Worm (Caenorhabditis elegans) whole organism, early embryonic: ENCODE measurements around the gene T23F2.2.
A peak's percentile ranks its signal among the peaks of the same experiment; 100 is the strongest.

Experiments used
- B0310.2 ChIP-seq: sonication (generic microtip); optimal IDR thresholded peaks from 2 replicates; lab custom pipeline; 2016; ENCODE audit warnings: mild to moderate bottlenecking, missing genetic modification characterization, missing compliant biosample characterization
- F13C5.2 ChIP-seq: sonication (generic microtip); optimal IDR thresholded peaks from 2 replicates; lab custom pipeline; 2017; ENCODE audit warnings: mild to moderate bottlenecking, missing genetic modification characterization, inconsistent platforms, missing compliant biosample characterization
- aly-1 ChIP-seq: sonication (generic microtip); optimal IDR thresholded peaks from 2 replicates; lab custom pipeline; 2016; ENCODE audit warnings: missing genetic modification characterization, missing compliant biosample characterization
- ama-1 ChIP-seq: fragments of 150-350 bp; optimal IDR thresholded peaks from 2 replicates; lab custom pipeline; 2014
- ceh-13 ChIP-seq: fragments of 200-800 bp; sonication (Bioruptor generic); optimal IDR thresholded peaks from 2 replicates; lab custom pipeline; 2018; ENCODE audit warnings: mild to moderate bottlenecking, missing genetic modification characterization, missing compliant biosample characterization
- ceh-36 ChIP-seq: sonication (generic microtip); optimal IDR thresholded peaks from 2 replicates; lab custom pipeline; 2016; ENCODE audit warnings: missing genetic modification characterization, inconsistent platforms, missing compliant biosample characterization
- ets-7 ChIP-seq: sonication (generic microtip); optimal IDR thresholded peaks from 2 replicates; lab custom pipeline; 2016; ENCODE audit warnings: missing genotype, missing genetic modification characterization, missing compliant biosample characterization
- flt-1 ChIP-seq: fragments of 200-800 bp; sonication (Bioruptor generic); IDR thresholded peaks from 2 replicates; pipeline ENCODE4 v1.3.6; 2022; ENCODE audit warnings: missing genetic modification characterization, missing compliant biosample characterization
- hmbx-1 ChIP-seq: sonication (generic microtip); optimal IDR thresholded peaks from 2 replicates; lab custom pipeline; 2016; ENCODE audit warnings: mild to moderate bottlenecking, missing genetic modification characterization, missing compliant biosample characterization
- hmg-4 ChIP-seq: fragments of 200-800 bp; sonication (Bioruptor generic); optimal IDR thresholded peaks from 2 replicates; lab custom pipeline; 2018; ENCODE audit warnings: mild to moderate bottlenecking, missing genetic modification characterization, missing compliant biosample characterization
- hnd-1 ChIP-seq: sonication (generic microtip); optimal IDR thresholded peaks from 2 replicates; lab custom pipeline; 2016; ENCODE audit warnings: missing genetic modification characterization, missing compliant biosample characterization
- pes-1 ChIP-seq: fragments of 200-800 bp; sonication (Bioruptor generic); IDR thresholded peaks from 2 replicates; pipeline ENCODE4 v1.3.6; 2022; ENCODE audit warnings: missing genetic modification reagents, missing genetic modification characterization, missing compliant biosample characterization
- scrt-1 ChIP-seq: fragments of 200-800 bp; sonication (Bioruptor generic); IDR thresholded peaks from 2 replicates; pipeline ENCODE4 v1.3.6; 2022; ENCODE audit warnings: missing genetic modification characterization, missing compliant biosample characterization
- sea-1 ChIP-seq: fragments of 200-800 bp; sonication (Bioruptor generic); conservative IDR thresholded peaks from 2 replicates; pipeline ENCODE4 v1.3.6; 2022; ENCODE audit warnings: missing genetic modification characterization, missing compliant biosample characterization
- tbx-11 ChIP-seq: fragments of 200-800 bp; sonication (Bioruptor generic); IDR thresholded peaks from 2 replicates; pipeline ENCODE4 v1.3.6; 2022; ENCODE audit warnings: missing genetic modification characterization, missing compliant biosample characterization
- tbx-37 ChIP-seq: fragments of 200-800 bp; sonication (Bioruptor generic); conservative IDR thresholded peaks from 2 replicates; pipeline ENCODE4 v1.3.6; 2022; ENCODE audit warnings: missing genetic modification reagents, missing genetic modification characterization, missing compliant biosample characterization
- tra-4 ChIP-seq: sonication (generic microtip); optimal IDR thresholded peaks from 2 replicates; lab custom pipeline; 2017; ENCODE audit warnings: missing genetic modification characterization, missing compliant biosample characterization

The T23F2.2 gene

DNA sequence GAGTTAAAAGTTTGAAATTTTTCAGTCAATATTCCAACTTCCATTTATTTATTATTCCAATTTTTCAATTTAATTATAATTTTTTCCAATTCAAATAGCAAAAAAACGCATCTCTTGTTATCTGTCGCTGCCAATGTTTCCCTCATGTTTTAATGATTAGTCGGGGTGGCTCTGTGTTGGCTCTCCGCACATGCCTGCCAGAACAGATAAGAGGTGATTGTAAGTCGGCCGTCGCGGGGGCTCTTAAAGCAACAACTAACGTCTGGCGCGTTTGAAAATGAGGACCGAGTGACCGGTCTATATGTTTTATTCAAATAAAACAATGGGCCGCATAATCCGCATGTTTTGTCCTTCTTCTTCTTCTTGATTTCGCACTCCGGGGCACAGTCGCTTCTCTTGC, 28.7 kb downstream of the T23F2.2 start:
- no peak for TF ChIP-seq tbx-37 (GFP tag; lab: Robert Waterston, UW)
- no peak for TF ChIP-seq aly-1 (tag; lab: Kevin White, UChicago)
- no peak for TF ChIP-seq hnd-1 (tag; lab: Kevin White, UChicago)
- no peak for TF ChIP-seq F13C5.2 (tag; lab: Kevin White, UChicago)
- TF ChIP-seq sea-1 (GFP tag; lab: Robert Waterston, UW): no peak
- TF ChIP-seq ama-1 (lab: Kevin White, UChicago): no peak
- TF ChIP-seq ceh-36 (tag; lab: Kevin White, UChicago): no peak

DNA sequence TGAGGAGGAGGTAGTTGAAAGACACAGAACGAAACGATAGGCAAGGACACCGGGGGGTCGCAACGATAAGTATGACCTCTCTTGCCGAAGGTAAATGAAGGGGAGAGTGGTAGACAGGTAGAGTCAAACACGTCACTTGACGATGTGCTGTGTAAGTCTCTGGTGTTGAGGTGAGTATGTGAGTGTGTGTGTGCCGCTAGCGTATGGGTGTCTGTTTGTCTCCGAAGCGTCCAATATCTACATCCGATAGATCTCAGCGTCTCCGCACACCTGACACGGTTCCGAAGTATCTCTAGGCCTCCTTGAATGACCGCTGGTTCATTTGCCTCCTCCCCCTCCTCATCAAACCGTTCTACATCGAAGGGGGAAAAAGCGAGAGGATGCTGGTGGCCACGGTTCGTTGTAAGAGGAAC, 29.9 kb downstream of the T23F2.2 start:
- no peak for TF ChIP-seq ama-1 (lab: Kevin White, UChicago)
- TF ChIP-seq sea-1 (GFP tag; lab: Robert Waterston, UW): peak; percentile 37; the same call in 1 of the 2 replicates
- peak; percentile 65 for TF ChIP-seq B0310.2 (tag; lab: Kevin White, UChicago)
- TF ChIP-seq scrt-1 (GFP tag; lab: Robert Waterston, UW): no peak
- no peak for TF ChIP-seq pes-1 (GFP tag; lab: Robert Waterston, UW)
- peak; percentile 92 for TF ChIP-seq hmg-4 (GFP tag; lab: Kevin White, UChicago)
- no peak for TF ChIP-seq hmbx-1 (tag; lab: Kevin White, UChicago)
- 0 out of 2 replicates have a peak, but pooled peaks have one; percentile 29 for TF ChIP-seq tbx-11 (GFP tag; lab: Robert Waterston, UW)
- TF ChIP-seq hnd-1 (tag; lab: Kevin White, UChicago): no peak
- TF ChIP-seq tra-4 (tag; lab: Kevin White, UChicago): no peak
- TF ChIP-seq ceh-13: no peak
- no peak for TF ChIP-seq aly-1 (tag; lab: Kevin White, UChicago)
- no peak for TF ChIP-seq ceh-36 (tag; lab: Kevin White, UChicago)
- TF ChIP-seq F13C5.2 (tag; lab: Kevin White, UChicago): peak; percentile 60
- 0 out of 2 replicates have a peak, but pooled peaks have one; percentile 7 for TF ChIP-seq flt-1 (GFP tag; lab: Robert Waterston, UW)
- no peak; the same call in 1 of the 2 replicates for TF ChIP-seq tbx-37 (GFP tag; lab: Robert Waterston, UW)
- TF ChIP-seq ets-7 (tag; lab: Kevin White, UChicago): no peak

DNA sequence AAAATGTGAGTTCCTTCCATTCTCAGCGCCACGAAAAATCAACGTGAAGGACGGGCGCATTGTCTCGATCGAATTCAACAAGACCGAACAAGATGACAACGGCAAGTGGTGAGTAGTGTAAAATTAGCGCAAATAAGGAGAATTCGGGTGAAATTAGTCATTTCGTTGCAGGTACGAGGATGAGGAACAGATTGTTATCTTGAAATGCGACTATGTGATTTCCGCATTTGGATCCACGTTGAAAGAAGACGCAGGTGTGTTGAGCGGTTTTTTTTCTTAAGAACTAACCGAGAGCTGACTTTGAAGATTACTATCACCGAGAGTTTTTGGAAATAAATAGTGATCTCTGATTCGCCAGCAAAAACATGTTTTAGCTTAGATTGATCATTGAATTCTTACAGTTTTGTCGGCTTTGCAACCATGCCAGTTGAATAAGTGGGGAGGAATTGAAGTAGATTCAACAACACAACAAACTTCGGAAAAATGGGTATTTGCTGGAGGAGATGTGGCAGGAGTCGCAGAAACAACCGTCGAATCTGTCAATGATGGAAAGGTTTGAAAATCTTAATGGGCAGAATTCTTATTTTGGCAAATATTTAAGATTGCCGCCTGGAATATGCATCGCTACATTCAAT, 34.8 kb downstream of the T23F2.2 start:
- TF ChIP-seq ama-1 (lab: Kevin White, UChicago) (no peak), sea-1 (GFP tag; lab: Robert Waterston, UW) (no peak), tbx-37 (GFP tag; lab: Robert Waterston, UW) (no peak)

DNA sequence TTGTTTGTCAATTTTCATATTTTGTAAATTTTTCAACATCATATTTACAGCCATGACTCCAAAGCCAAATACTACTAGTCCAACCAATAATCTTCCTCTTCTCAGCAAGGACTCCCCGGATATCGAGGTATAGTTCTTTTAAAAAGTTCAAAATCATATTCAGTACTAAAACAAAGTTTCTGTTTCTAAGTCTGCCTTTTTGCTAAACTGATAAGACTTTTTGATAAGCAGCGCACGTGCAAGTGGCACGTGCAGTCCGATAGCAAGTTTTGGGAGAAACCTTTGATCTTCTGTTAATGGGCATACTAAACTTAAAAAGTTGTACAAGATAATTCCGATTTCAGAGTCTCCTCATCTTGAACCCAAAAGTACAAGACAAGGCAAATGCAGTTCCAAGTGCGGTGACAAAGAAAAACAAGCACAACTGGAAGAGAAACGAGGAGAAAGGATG, 37.2 kb downstream of the T23F2.2 start, which contains the start of gene dpyd-1:
Gene dpyd-1, plus strand, starts transcription at position 51 of the 451 bp plus-strand sequence.
- TF ChIP-seq tbx-37 (GFP tag; lab: Robert Waterston, UW) (no peak), ets-7 (tag; lab: Kevin White, UChicago) (no peak), F13C5.2 (tag; lab: Kevin White, UChicago) (no peak), hmg-4 (GFP tag; lab: Kevin White, UChicago) (no peak), tbx-11 (GFP tag; lab: Robert Waterston, UW) (no peak), ceh-13 (no peak), scrt-1 (GFP tag; lab: Robert Waterston, UW) (no peak), hnd-1 (tag; lab: Kevin White, UChicago) (no peak), sea-1 (GFP tag; lab: Robert Waterston, UW) (no peak), flt-1 (GFP tag; lab: Robert Waterston, UW) (no peak), aly-1 (tag; lab: Kevin White, UChicago) (no peak), B0310.2 (tag; lab: Kevin White, UChicago) (no peak), tra-4 (tag; lab: Kevin White, UChicago) (no peak), hmbx-1 (tag; lab: Kevin White, UChicago) (no peak), ceh-36 (tag; lab: Kevin White, UChicago) (no peak), ama-1 (lab: Kevin White, UChicago) (no peak)

- TF ChIP-seq ama-1 (lab: Kevin White, UChicago) (no peak), B0310.2 (tag; lab: Kevin White, UChicago) (no peak), F13C5.2 (tag; lab: Kevin White, UChicago) (no peak), hmbx-1 (tag; lab: Kevin White, UChicago) (no peak), tra-4 (tag; lab: Kevin White, UChicago) (no peak), tbx-37 (GFP tag; lab: Robert Waterston, UW) (no peak), aly-1 (tag; lab: Kevin White, UChicago) (no peak), tbx-11 (GFP tag; lab: Robert Waterston, UW) (no peak), ceh-36 (tag; lab: Kevin White, UChicago) (no peak), hmg-4 (GFP tag; lab: Kevin White, UChicago) (no peak), pes-1 (GFP tag; lab: Robert Waterston, UW) (no peak), scrt-1 (GFP tag; lab: Robert Waterston, UW) (no peak), ets-7 (tag; lab: Kevin White, UChicago) (no peak), hnd-1 (tag; lab: Kevin White, UChicago) (no peak)
Observed at ce11 chrX:5467308-5467707, 37.7 kb downstream of the T23F2.2 start.

ce11 chrX:5466149-5466548, 38.9 kb downstream of the T23F2.2 start:
- TF ChIP-seq aly-1 (tag; lab: Kevin White, UChicago): no peak
- TF ChIP-seq flt-1 (GFP tag; lab: Robert Waterston, UW): no peak

ce11 chrX:5465631-5466030, 39.4 kb downstream of the T23F2.2 start:
- no peak for TF ChIP-seq tbx-37 (GFP tag; lab: Robert Waterston, UW)
- TF ChIP-seq B0310.2 (tag; lab: Kevin White, UChicago): no peak
- TF ChIP-seq tbx-11 (GFP tag; lab: Robert Waterston, UW): no peak
- TF ChIP-seq scrt-1 (GFP tag; lab: Robert Waterston, UW): no peak
- TF ChIP-seq hmg-4 (GFP tag; lab: Kevin White, UChicago): no peak
- TF ChIP-seq ceh-13: no peak
- no peak for TF ChIP-seq F13C5.2 (tag; lab: Kevin White, UChicago)
- TF ChIP-seq aly-1 (tag; lab: Kevin White, UChicago): no peak
- TF ChIP-seq ceh-36 (tag; lab: Kevin White, UChicago): no peak
- no peak for TF ChIP-seq hmbx-1 (tag; lab: Kevin White, UChicago)
- no peak for TF ChIP-seq pes-1 (GFP tag; lab: Robert Waterston, UW)
- no peak for TF ChIP-seq sea-1 (GFP tag; lab: Robert Waterston, UW)
